Worm (Caenorhabditis elegans) whole organism, mixed stage, embryonic: ENCODE results near the gene W02D7.8.

Experiments used
- cnd-1 ChIP-seq: fragments of 200-800 bp; sonication (Bioruptor generic); optimal IDR thresholded peaks from 2 replicates; lab custom pipeline; 2018; ENCODE audit warnings: mild to moderate bottlenecking, missing genetic modification characterization, missing compliant biosample characterization
- hlh-1 ChIP-seq: fragments of 150-350 bp; optimal IDR thresholded peaks from 2 replicates; lab custom pipeline; 2014; ENCODE audit warnings: missing biosample characterization, missing genetic modification reagents, missing genetic modification characterization
- lin-32 ChIP-seq: fragments of 200-800 bp; sonication (Bioruptor generic); optimal IDR thresholded peaks from 2 replicates; lab custom pipeline; 2018; ENCODE audit warnings: mild to moderate bottlenecking, missing genetic modification characterization, missing compliant biosample characterization
- mep-1 ChIP-seq: fragments of 150-350 bp; optimal IDR thresholded peaks from 2 replicates; lab custom pipeline; 2017; ENCODE audit warnings: missing biosample characterization, missing genetic modification reagents, missing genetic modification characterization, inconsistent platforms
- unc-39 ChIP-seq: fragments of 150-350 bp; optimal IDR thresholded peaks from 2 replicates; lab custom pipeline; 2014; ENCODE audit warnings: missing biosample characterization, missing genetic modification characterization
- unc-62 ChIP-seq: fragments of 150-350 bp; optimal IDR thresholded peaks from 2 replicates; lab custom pipeline; 2014; ENCODE audit warnings: missing biosample characterization, missing genetic modification reagents, missing genetic modification characterization
- zip-8 ChIP-seq: fragments of 150-350 bp; optimal IDR thresholded peaks from 2 replicates; lab custom pipeline; 2014; ENCODE audit warnings: missing biosample characterization, missing genetic modification characterization
- ztf-11 ChIP-seq: fragments of 150-350 bp; optimal IDR thresholded peaks from 2 replicates; lab custom pipeline; 2014; ENCODE audit warnings: missing biosample characterization, missing genetic modification characterization

ce11 chrV:8318135-8318534, 11.9 kb upstream of the W02D7.8 start, which contains the start of gene clec-219:
- TF ChIP-seq lin-32 (no peak), ztf-11 (tag; lab: Kevin White, UChicago) (no peak), hlh-1 (tag; lab: Kevin White, UChicago) (no peak), unc-62 (GFP tag; lab: Kevin White, UChicago) (no peak), mep-1 (tag; lab: Kevin White, UChicago) (no peak), cnd-1 (tag; lab: Kevin White, UChicago) (no peak), unc-39 (tag; lab: Kevin White, UChicago) (no peak), zip-8 (tag; lab: Kevin White, UChicago) (no peak)
